Fruit fly (Drosophila melanogaster): ENCODE measurements around the gene Alp4.

DNA sequence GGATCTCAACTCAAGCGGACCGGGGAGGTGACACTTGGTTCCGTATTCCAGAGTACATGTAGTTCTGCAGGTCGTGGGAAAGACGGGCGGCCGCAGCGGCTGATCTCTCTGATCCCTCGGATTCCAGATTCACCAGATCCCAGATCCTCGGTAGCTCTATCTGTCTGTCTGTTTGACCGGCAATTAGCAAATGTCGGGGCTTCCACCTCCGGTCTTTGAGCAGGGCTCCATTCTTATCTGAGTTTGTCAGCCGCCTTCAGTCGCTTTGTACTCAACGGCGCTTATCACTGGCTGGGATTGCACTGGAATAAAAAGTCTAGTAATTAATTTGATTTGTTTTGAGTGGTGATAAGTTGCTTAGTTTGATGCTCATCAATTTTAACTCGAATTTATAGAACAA lies 17.6 kb downstream of the Alp4 start:
- TF ChIP-seq Pif1B (GFP tag; optimal IDR thresholded peaks at IDR 0.05) (no peak), CG34367 (tag; optimal IDR thresholded peaks at IDR 0.05) (no peak), EcR (GFP tag; optimal IDR thresholded peaks at IDR 0.05) (no peak), gl (tag; optimal IDR thresholded peaks at IDR 0.05) (no peak), CG32121 (GFP tag; IDR thresholded peaks at IDR 0.05) (no peak), Pif1A (GFP tag; optimal IDR thresholded peaks at IDR 0.05) (no peak), CG15710 (tag; optimal IDR thresholded peaks at IDR 0.05) (no peak), CG9948 (tag; optimal IDR thresholded peaks at IDR 0.05) (peak; percentile 36), CG10348 (GFP tag; IDR thresholded peaks at IDR 0.05) (no peak), CG14655 (GFP tag; optimal IDR thresholded peaks at IDR 0.05) (no peak), CG8301 (tag; optimal IDR thresholded peaks at IDR 0.05) (peak; percentile 23), D1 (tag; optimal IDR thresholded peaks at IDR 0.05) (no peak), CG12605 (GFP tag; IDR thresholded peaks at IDR 0.05) (no peak), CG8159 (tag; optimal IDR thresholded peaks at IDR 0.05) (no peak)
